Fruit fly (Drosophila melanogaster) whole organism, embryonic: Measurements from ENCODE around the gene SecS.

Experiments
- Atf-2 ChIP-seq: fragments of 200-800 bp; sonication (Bioruptor generic); optimal IDR thresholded peaks from 2 replicates; lab custom pipeline; 2016; ENCODE audit warnings: missing biosample characterization, missing genetic modification characterization
- Atf6 ChIP-seq: fragments of 200-800 bp; sonication (Bioruptor generic); IDR thresholded peaks from 2 replicates; pipeline ENCODE4 v1.3.6; 2022; ENCODE audit warnings: missing biosample characterization, missing genetic modification characterization
- CG11504 ChIP-seq: fragments of 200-800 bp; sonication (Bioruptor generic); optimal IDR thresholded peaks from 3 replicates; lab custom pipeline; 2019; ENCODE audit warnings: missing biosample characterization, mild to moderate bottlenecking, missing genetic modification characterization, moderate library complexity
- CG11696 ChIP-seq: fragments of 200-800 bp; sonication (Bioruptor generic); IDR thresholded peaks from 2 replicates; pipeline ENCODE4 v1.3.6; 2022; ENCODE audit warnings: missing biosample characterization, missing genetic modification characterization
- CG12071 ChIP-seq: fragments of 200-800 bp; sonication (Bioruptor generic); optimal IDR thresholded peaks from 3 replicates; lab custom pipeline; 2018; ENCODE audit warnings: missing biosample characterization, mild to moderate bottlenecking, missing genetic modification characterization
- CG1233 ChIP-seq: fragments of 200-800 bp; sonication (Bioruptor generic); optimal IDR thresholded peaks from 4 replicates; lab custom pipeline; 2018; ENCODE audit warnings: missing biosample characterization, mild to moderate bottlenecking, missing genetic modification characterization
- CG15479 ChIP-seq: fragments of 200-800 bp; sonication (Bioruptor generic); optimal IDR thresholded peaks from 3 replicates; lab custom pipeline; 2019; ENCODE audit warnings: missing biosample characterization, mild to moderate bottlenecking, missing genetic modification characterization, moderate library complexity
- CG1647 ChIP-seq: fragments of 200-800 bp; sonication (Bioruptor generic); optimal IDR thresholded peaks from 3 replicates; lab custom pipeline; 2016; ENCODE audit warnings: missing biosample characterization, missing genetic modification characterization
- CG17361 ChIP-seq: fragments of 200-800 bp; sonication (Bioruptor generic); IDR thresholded peaks from 3 replicates; pipeline ENCODE4 v1.3.6; 2022; ENCODE audit warnings: missing biosample characterization, missing genetic modification characterization
- CG1792 ChIP-seq: fragments of 200-800 bp; sonication (Bioruptor generic); optimal IDR thresholded peaks from 2 replicates; lab custom pipeline; 2016; ENCODE audit warnings: missing biosample characterization, missing genetic modification characterization
- CG1832 ChIP-seq: fragments of 200-800 bp; sonication (Bioruptor generic); optimal IDR thresholded peaks from 2 replicates; lab custom pipeline; 2017; ENCODE audit warnings: missing biosample characterization, mild to moderate bottlenecking, missing genetic modification characterization, inconsistent platforms
- CG3065 ChIP-seq: fragments of 200-800 bp; sonication (Bioruptor generic); optimal IDR thresholded peaks from 2 replicates; lab custom pipeline; 2016; ENCODE audit warnings: missing biosample characterization, missing genetic modification characterization
- CG3163 ChIP-seq: fragments of 200-800 bp; sonication (Bioruptor generic); optimal IDR thresholded peaks from 3 replicates; lab custom pipeline; 2016; ENCODE audit warnings: missing biosample characterization, missing genetic modification characterization
- CG32532 ChIP-seq: fragments of 200-800 bp; sonication (Bioruptor generic); IDR thresholded peaks from 2 replicates; pipeline ENCODE4 v1.3.6; 2022; ENCODE audit warnings: missing biosample characterization, missing genetic modification characterization
- CG43689 ChIP-seq: fragments of 200-800 bp; sonication (Bioruptor generic); IDR thresholded peaks from 2 replicates; pipeline ENCODE4 v1.3.6; 2022; ENCODE audit warnings: missing biosample characterization, missing genetic modification characterization
- CG7963 ChIP-seq: fragments of 200-800 bp; sonication (Bioruptor generic); IDR thresholded peaks from 3 replicates; pipeline ENCODE4 v1.3.6; 2022; ENCODE audit warnings: missing biosample characterization, missing genetic modification characterization; ENCODE audit not compliant: partially characterized antibody
- CG8478 ChIP-seq: fragments of >200 bp; optimal IDR thresholded peaks from 2 replicates; lab custom pipeline; 2018
- CG8765 ChIP-seq: fragments of 200-800 bp; sonication (Bioruptor generic); IDR thresholded peaks from 2 replicates; pipeline ENCODE4 v1.3.6; 2022; ENCODE audit warnings: missing biosample characterization, missing genetic modification characterization
- CG9215 ChIP-seq: fragments of 200-800 bp; sonication (Bioruptor generic); IDR thresholded peaks from 2 replicates; pipeline ENCODE4 v1.3.6; 2022; ENCODE audit warnings: missing biosample characterization, missing genetic modification characterization
- CrebB ChIP-seq: fragments of 200-800 bp; sonication (Bioruptor generic); optimal IDR thresholded peaks from 3 replicates; lab custom pipeline; 2018; ENCODE audit warnings: missing biosample characterization, mild to moderate bottlenecking, missing genetic modification characterization
- D19B ChIP-seq: fragments of 200-800 bp; sonication (Bioruptor generic); optimal IDR thresholded peaks from 2 replicates; lab custom pipeline; 2017; ENCODE audit warnings: missing biosample characterization, mild to moderate bottlenecking, missing genetic modification characterization
- Dad ChIP-seq: fragments of 200-800 bp; sonication (Bioruptor generic); optimal IDR thresholded peaks from 3 replicates; lab custom pipeline; 2016; ENCODE audit warnings: missing biosample characterization, missing genetic modification characterization
- Drgx ChIP-seq: fragments of 200-800 bp; sonication (Bioruptor generic); IDR thresholded peaks from 2 replicates; pipeline ENCODE4 v1.3.6; 2022; ENCODE audit warnings: missing biosample characterization, missing genetic modification characterization
- Gsc ChIP-seq: fragments of 200-800 bp; sonication (Bioruptor generic); IDR thresholded peaks from 2 replicates; pipeline ENCODE4 v1.3.6; 2022; ENCODE audit warnings: missing biosample characterization, missing genetic modification characterization
- HLH3B ChIP-seq: fragments of 200-800 bp; sonication (Bioruptor generic); IDR thresholded peaks from 2 replicates; pipeline ENCODE4 v1.3.6; 2022; ENCODE audit warnings: missing biosample characterization, missing genetic modification characterization
- HmgZ ChIP-seq: fragments of 200-800 bp; sonication (Bioruptor generic); optimal IDR thresholded peaks from 2 replicates; lab custom pipeline; 2018; ENCODE audit warnings: missing biosample characterization, mild to moderate bottlenecking, missing genetic modification characterization
- Hr39 ChIP-seq: fragments of >200 bp; optimal IDR thresholded peaks from 2 replicates; lab custom pipeline; 2017
- Hr78 ChIP-seq, 2 experiments: fragments of 200-800 bp in 1 of 2; fragments of >200 bp in 1 of 2; sonication (Bioruptor generic) in 1 of 2; optimal IDR thresholded peaks; 2 replicates each; lab custom pipeline; 2017 to 2019; ENCODE audit warnings: missing biosample characterization in 2 of 2, missing genetic modification characterization in 2 of 2, mild to moderate bottlenecking in 1 of 2, moderate library complexity in 1 of 2
- Med ChIP-seq: fragments of 200-800 bp; sonication (Bioruptor generic); peaks from one replicate; lab custom pipeline; 2016; ENCODE audit warnings: missing biosample characterization, missing genetic modification characterization, mild to moderate bottlenecking, inconsistent platforms, moderate library complexity
- Mrtf ChIP-seq: fragments of 200-800 bp; sonication (Bioruptor generic); IDR thresholded peaks from 3 replicates; pipeline ENCODE4 v1.3.6; 2022; ENCODE audit warnings: missing biosample characterization, missing genetic modification characterization
- Neu2 ChIP-seq: fragments of 200-800 bp; sonication (Bioruptor generic); optimal IDR thresholded peaks from 3 replicates; lab custom pipeline; 2016; ENCODE audit warnings: missing biosample characterization, missing genetic modification characterization, borderline replicate concordance
- Oli ChIP-seq: fragments of 200-800 bp; sonication (Bioruptor generic); optimal IDR thresholded peaks from 2 replicates; lab custom pipeline; 2018; ENCODE audit warnings: missing biosample characterization, mild to moderate bottlenecking, missing genetic modification characterization, moderate library complexity
- Scr ChIP-seq: fragments of 200-800 bp; sonication (Bioruptor generic); IDR thresholded peaks from 2 replicates; pipeline ENCODE4 v1.3.6; 2022; ENCODE audit warnings: missing biosample characterization, missing genetic modification characterization; ENCODE audit not compliant: partially characterized antibody
- Stat92E ChIP-seq, 3 experiments: fragments of >200 bp in 2 of 3; fragments of 200-800 bp in 1 of 3; sonication (Bioruptor generic) in 1 of 3; optimal IDR thresholded peaks; 2 replicates each; lab custom pipeline; 2017 to 2019; ENCODE audit warnings: missing biosample characterization in 3 of 3, missing genetic modification characterization in 3 of 3, mild to moderate bottlenecking in 1 of 3, moderate library complexity in 1 of 3
- Tbp ChIP-seq: fragments of >200 bp; optimal IDR thresholded peaks from 2 replicates; lab custom pipeline; 2018; ENCODE audit warnings: missing biosample characterization, missing genetic modification characterization
- YL-1 ChIP-seq: fragments of 200-800 bp; sonication (Bioruptor generic); optimal IDR thresholded peaks from 3 replicates; lab custom pipeline; 2017; ENCODE audit warnings: missing biosample characterization, mild to moderate bottlenecking, missing genetic modification characterization
- cato ChIP-seq: fragments of 200-800 bp; sonication (Bioruptor generic); optimal IDR thresholded peaks from 2 replicates; lab custom pipeline; 2016; ENCODE audit warnings: missing biosample characterization, missing genetic modification characterization, borderline replicate concordance
- chn ChIP-seq: fragments of 200-800 bp; sonication (Bioruptor generic); optimal IDR thresholded peaks from 2 replicates; lab custom pipeline; 2016; ENCODE audit warnings: missing biosample characterization, missing genetic modification characterization
- danr ChIP-seq: fragments of 200-800 bp; sonication (Bioruptor generic); IDR thresholded peaks from 2 replicates; pipeline ENCODE4 v1.3.6; 2022; ENCODE audit warnings: missing biosample characterization, missing genetic modification characterization
- eve ChIP-seq, 2 experiments: fragments of >200 bp; optimal IDR thresholded peaks; 2 replicates each; lab custom pipeline; 2017; ENCODE audit warnings: missing biosample characterization in 2 of 2, missing genetic modification characterization in 2 of 2
- fd102C ChIP-seq: fragments of 200-800 bp; sonication (Bioruptor generic); optimal IDR thresholded peaks from 2 replicates; lab custom pipeline; 2018; ENCODE audit warnings: missing biosample characterization, mild to moderate bottlenecking, missing genetic modification characterization, moderate library complexity
- grau ChIP-seq: fragments of 200-800 bp; optimal IDR thresholded peaks from 3 replicates; lab custom pipeline; 2019; ENCODE audit warnings: missing biosample characterization, mild to moderate bottlenecking, missing genetic modification characterization, moderate library complexity
- gsb-n ChIP-seq: fragments of 200-800 bp; sonication (Bioruptor generic); optimal IDR thresholded peaks from 3 replicates; lab custom pipeline; 2018; ENCODE audit warnings: missing biosample characterization, mild to moderate bottlenecking, missing genetic modification characterization
- ham ChIP-seq: fragments of 200-800 bp; sonication (Bioruptor generic); IDR thresholded peaks from 2 replicates; pipeline ENCODE4 v1.3.6; 2022; ENCODE audit warnings: missing biosample characterization, missing genetic modification characterization
- hth ChIP-seq: fragments of >200 bp; optimal IDR thresholded peaks from 2 replicates; lab custom pipeline; 2017; ENCODE audit warnings: inconsistent platforms
- nom ChIP-seq: fragments of 200-800 bp; sonication (Bioruptor generic); optimal IDR thresholded peaks from 2 replicates; lab custom pipeline; 2017; ENCODE audit warnings: missing biosample characterization, missing genetic modification characterization, mild to moderate bottlenecking, moderate library complexity, missing genetic modification reagents
- pho ChIP-seq: fragments of 200-800 bp; sonication (Bioruptor generic); optimal IDR thresholded peaks from 2 replicates; lab custom pipeline; 2016; ENCODE audit warnings: missing biosample characterization, missing genetic modification characterization
- slbo ChIP-seq: fragments of 200-800 bp; sonication (Bioruptor generic); IDR thresholded peaks from 2 replicates; pipeline ENCODE4 v1.3.6; 2022; ENCODE audit warnings: missing biosample characterization, missing genetic modification characterization
- tll ChIP-seq, 2 experiments: fragments of 200-800 bp in 1 of 2; fragments of >200 bp in 1 of 2; sonication (Bioruptor generic) in 1 of 2; optimal IDR thresholded peaks; 2 replicates each; lab custom pipeline; 2017 to 2019; ENCODE audit warnings: missing biosample characterization in 2 of 2, missing genetic modification characterization in 2 of 2, mild to moderate bottlenecking in 1 of 2, moderate library complexity in 1 of 2
- tna ChIP-seq: fragments of 200-800 bp; sonication (Bioruptor generic); IDR thresholded peaks from 2 replicates; pipeline ENCODE4 v1.3.6; 2022; ENCODE audit warnings: missing biosample characterization, missing genetic modification characterization; ENCODE audit not compliant: partially characterized antibody
- wdn ChIP-seq: fragments of 200-800 bp; sonication (Bioruptor generic); IDR thresholded peaks from 2 replicates; pipeline ENCODE4 v1.3.6; 2022; ENCODE audit warnings: missing biosample characterization, missing genetic modification characterization

The SecS gene

DNA sequence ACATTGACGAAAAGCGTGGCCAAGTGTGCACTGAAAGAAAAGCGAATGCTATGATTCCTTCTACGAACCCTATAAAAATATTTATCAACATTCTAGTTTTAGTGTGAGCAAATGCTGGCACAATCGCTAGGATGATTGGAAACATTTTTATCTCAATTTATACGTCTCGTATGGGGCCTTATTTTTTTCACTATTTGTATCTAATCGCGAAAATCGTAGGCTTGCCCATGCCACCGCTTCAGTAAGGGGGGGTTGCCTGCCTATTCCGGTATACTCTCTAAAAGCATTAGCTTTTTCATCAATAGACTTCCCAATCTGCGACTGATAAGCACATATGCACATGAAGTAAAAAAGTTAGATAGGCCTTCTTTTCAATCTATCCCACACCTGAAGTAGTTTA, 35.6 kb upstream of the SecS start (continued):
- TF ChIP-seq gsb-n (tag; lab: Kevin White, UChicago) (no peak), CG3065 (GFP tag; lab: Kevin White, UChicago) (no peak), Drgx (GFP tag; lab: Robert Waterston, UW) (peak; percentile 88), CG17361 (GFP tag; lab: Robert Waterston, UW) (peak; percentile 79), Med (GFP tag; lab: Kevin White, UChicago) (peak; percentile 98), grau (peak; percentile 79), CG8765 (GFP tag; lab: Robert Waterston, UW) (0 out of 2 replicates have a peak, but pooled peaks have one; percentile 29), CG11504 (peak; percentile 88), chn (GFP tag; lab: Kevin White, UChicago) (peak; percentile 63), Hr78 (GFP tag; optimal IDR thresholded peaks at IDR 0.05; lab: Kevin White, UChicago) (no peak), HmgZ (peak; percentile 84), nom (no peak), hth (lab: Kevin White, UChicago) (no peak), Mrtf (GFP tag; lab: Robert Waterston, UW) (peak; percentile 81), tna (GFP tag; lab: Robert Waterston, UW) (no peak), CG8478 (lab: Kevin White, UChicago) (no peak), CG11696 (GFP tag; lab: Robert Waterston, UW) (peak; percentile 79), Hr39 (lab: Kevin White, UChicago) (no peak), danr (GFP tag; lab: Robert Waterston, UW) (peak; percentile 67; the same call in 1 of the 2 replicates), D19B (peak; percentile 57), CrebB (peak; percentile 53), Atf6 (GFP tag; lab: Robert Waterston, UW) (peak; percentile 89), pho (GFP tag; lab: Kevin White, UChicago) (peak; percentile 79), tll (GFP tag; optimal IDR thresholded peaks at IDR 0.05; lab: Kevin White, UChicago) (no peak), Gsc (0 out of 2 replicates have a peak, but pooled peaks have one; percentile 35), Tbp (GFP tag; lab: Kevin White, UChicago) (no peak), Scr (GFP tag; lab: Robert Waterston, UW) (no peak), YL-1 (GFP tag; lab: Kevin White, UChicago) (no peak), Stat92E (GFP tag; optimal IDR thresholded peaks at IDR 0.05; lab: Kevin White, UChicago) (no peak), CG1233 (GFP tag; lab: Kevin White, UChicago) (peak; percentile 77), Atf-2 (peak; percentile 32), eve (GFP tag; optimal IDR thresholded peaks at IDR 0.05; lab: Kevin White, UChicago) (no peak), CG15479 (GFP tag; lab: Kevin White, UChicago) (no peak), CG7963 (GFP tag; lab: Robert Waterston, UW) (no peak), slbo (GFP tag; lab: Robert Waterston, UW) (peak; percentile 92), CG43689 (GFP tag; lab: Robert Waterston, UW) (peak; percentile 53; the same call in 1 of the 2 replicates), Neu2 (no peak), wdn (GFP tag; lab: Robert Waterston, UW) (peak; percentile 84; the same call in 1 of the 2 replicates), Dad (GFP tag; lab: Kevin White, UChicago) (peak; percentile 62), ham (GFP tag; lab: Robert Waterston, UW) (no peak), CG32532 (GFP tag; lab: Robert Waterston, UW) (peak; percentile 89), cato (GFP tag; lab: Kevin White, UChicago) (no peak), CG9215 (peak; percentile 66), HLH3B (GFP tag; lab: Robert Waterston, UW) (peak; percentile 90), CG12071 (GFP tag; lab: Kevin White, UChicago) (peak; percentile 78), Oli (tag; lab: Kevin White, UChicago) (peak; percentile 81), fd102C (GFP tag; lab: Kevin White, UChicago) (no peak), CG3163 (GFP tag; lab: Kevin White, UChicago) (peak; percentile 44), CG1832 (no peak), CG1792 (GFP tag; lab: Kevin White, UChicago) (peak; percentile 63), CG1647 (GFP tag; lab: Kevin White, UChicago) (peak; percentile 35)
